Fruit fly (Drosophila melanogaster): Measurements from ENCODE around the gene stg.

The stg gene

dm6 chr3R:29250272-29251018, 5.2 kb downstream of the stg start, which contains the start of gene SP1029:
TSS of gene SP1029 (minus strand) at chr3R:29250451.
- no peak for TF ChIP-seq noc (tag; optimal IDR thresholded peaks at IDR 0.05)

- no peak for TF ChIP-seq noc (tag; optimal IDR thresholded peaks at IDR 0.05)
These were observed 10.9 kb downstream of the stg start, which contains the start of gene CG31445 for dm6 chr3R:29244727-29245126. TSS of gene CG31445 (minus strand) at chr3R:29244827.

- no peak for TF ChIP-seq noc (tag; optimal IDR thresholded peaks at IDR 0.05)
These were observed 17.0 kb downstream of the stg start, which contains the start of gene CG11951 for dm6 chr3R:29238623-29239022. TSS of gene CG11951 (minus strand) at chr3R:29238723.

- TF ChIP-seq noc (tag; optimal IDR thresholded peaks at IDR 0.05) = peak; percentile 18
These were observed 25.0 kb downstream of the stg start for dm6 chr3R:29230552-29231102.

- TF ChIP-seq noc (tag; optimal IDR thresholded peaks at IDR 0.05) = no peak
These were observed 25.6 kb downstream of the stg start for dm6 chr3R:29229958-29230357.

- TF ChIP-seq noc (tag; optimal IDR thresholded peaks at IDR 0.05) = peak; percentile 3
These were observed 26.7 kb downstream of the stg start, which contains the start of gene Usp1 for dm6 chr3R:29228745-29229448. TSS of gene Usp1 (plus strand) at chr3R:29229161.

- TF ChIP-seq noc (tag; optimal IDR thresholded peaks at IDR 0.05) = no peak
These were observed 27.9 kb downstream of the stg start, which contains the start of gene CG14507 for dm6 chr3R:29227675-29228211. TSS of gene CG14507 (minus strand) at chr3R:29227725.

dm6 chr3R:29222891-29223842, 32.4 kb downstream of the stg start, which contains the start of the genes Cisd2 and Brd8:
TSS of gene Cisd2 (minus strand) at chr3R:29223428.
TSS of gene Brd8 (plus strand) at chr3R:29223485.
- TF ChIP-seq noc (tag; optimal IDR thresholded peaks at IDR 0.05) = no peak

dm6 chr3R:29221168-29221567, 34.4 kb downstream of the stg start:
- no peak for TF ChIP-seq noc (tag; optimal IDR thresholded peaks at IDR 0.05)

- no peak for TF ChIP-seq noc (tag; optimal IDR thresholded peaks at IDR 0.05)
These were observed 35.0 kb downstream of the stg start for dm6 chr3R:29220585-29220984.

dm6 chr3R:29219948-29220347, 35.7 kb downstream of the stg start, which contains the start of gene eEF1gamma:
TSS of gene eEF1gamma (plus strand) at chr3R:29220172.
- TF ChIP-seq noc (tag; optimal IDR thresholded peaks at IDR 0.05) = peak; percentile 84

- TF ChIP-seq noc (tag; optimal IDR thresholded peaks at IDR 0.05) = no peak
These were observed 37.6 kb downstream of the stg start for dm6 chr3R:29218001-29218400.

- TF ChIP-seq noc (tag; optimal IDR thresholded peaks at IDR 0.05) = no peak
These were observed 38.3 kb downstream of the stg start for dm6 chr3R:29217309-29217708.

dm6 chr3R:29216484-29216863, 39.1 kb downstream of the stg start:
- TF ChIP-seq noc (tag; optimal IDR thresholded peaks at IDR 0.05) = no peak

Measured in whole organism, larva.